Fruit fly (Drosophila melanogaster): ENCODE measurements around the gene CG43448.

CG43448 gene

dm6 chr3R:30210560-30210959 lies 27.0 kb downstream of the CG43448 start, which contains the start of gene CecA1:
Gene CecA1, plus strand, starts transcription at chr3R:30210874.
- no peak for TF ChIP-seq ss (GFP tag; optimal IDR thresholded peaks at IDR 0.05)
- no peak for TF ChIP-seq CG3919 (GFP tag; optimal IDR thresholded peaks at IDR 0.05)
- TF ChIP-seq salr (GFP tag; optimal IDR thresholded peaks at IDR 0.05), result no peak
- TF ChIP-seq svp (GFP tag), result peak; percentile 71

- TF ChIP-seq OdsH (GFP tag; optimal IDR thresholded peaks at IDR 0.05) (no peak), CG11762 (GFP tag; optimal IDR thresholded peaks at IDR 0.05; ENCODE audit: insufficient read depth) (no peak), CG7368 (GFP tag; optimal IDR thresholded peaks at IDR 0.05) (no peak), spab (GFP tag; optimal IDR thresholded peaks at IDR 0.05) (no peak), net (GFP tag; optimal IDR thresholded peaks at IDR 0.05) (no peak), CG11294 (GFP tag; IDR thresholded peaks at IDR 0.05) (no peak), CG6792 (GFP tag; optimal IDR thresholded peaks at IDR 0.05) (no peak), Smox (GFP tag; optimal IDR thresholded peaks at IDR 0.05) (no peak)
Observed at dm6 chr3R:30209648-30210047, 27.9 kb downstream of the CG43448 start, which contains the start of gene Anp. Gene Anp, plus strand, starts transcription at chr3R:30209948.

dm6 chr3R:30208766-30209484 lies 28.6 kb downstream of the CG43448 start, which contains the start of gene RpS7:
Gene RpS7, minus strand, starts transcription at chr3R:30209020.
- TF ChIP-seq CG3919 (GFP tag; optimal IDR thresholded peaks at IDR 0.05) (peak; percentile 80), ss (GFP tag; optimal IDR thresholded peaks at IDR 0.05) (peak; percentile 75 to 80), CG6808 (GFP tag; optimal IDR thresholded peaks at IDR 0.05) (peak; percentile 72), topi (GFP tag; optimal IDR thresholded peaks at IDR 0.05) (peak; percentile 73), CG6854 (GFP tag; optimal IDR thresholded peaks at IDR 0.05) (peak; percentile 94), CG9139 (GFP tag; optimal IDR thresholded peaks at IDR 0.05) (peak; percentile 76), CG31627 (GFP tag; optimal IDR thresholded peaks at IDR 0.05) (peak; percentile 47), Eip78C (GFP tag) (peak; percentile 89), Hr38 (GFP tag; optimal IDR thresholded peaks at IDR 0.05) (no peak), esn (GFP tag; optimal IDR thresholded peaks at IDR 0.05) (peak; percentile 68), CG11762 (GFP tag; optimal IDR thresholded peaks at IDR 0.05; ENCODE audit: insufficient read depth) (peak; percentile 43), acj6 (GFP tag; optimal IDR thresholded peaks at IDR 0.05) (peak; percentile 46), Ets21C (GFP tag; optimal IDR thresholded peaks at IDR 0.05) (peak; percentile 21), Sox14 (GFP tag; optimal IDR thresholded peaks at IDR 0.05) (peak; percentile 30), Ets96B (tag; optimal IDR thresholded peaks at IDR 0.05) (peak; percentile 39), Sox102F (GFP tag; optimal IDR thresholded peaks at IDR 0.05) (peak; percentile 73), Blimp-1 (GFP tag; optimal IDR thresholded peaks at IDR 0.05) (peak; percentile 49), Hr4 (GFP tag; optimal IDR thresholded peaks at IDR 0.05) (peak; percentile 2), CG10669 (GFP tag; optimal IDR thresholded peaks at IDR 0.05) (peak; percentile 63), Met (GFP tag; optimal IDR thresholded peaks at IDR 0.05) (peak; percentile 59), CG11294 (GFP tag; IDR thresholded peaks at IDR 0.05) (no peak), pdm3 (GFP tag; optimal IDR thresholded peaks at IDR 0.05) (peak; percentile 48), fkh (GFP tag; optimal IDR thresholded peaks at IDR 0.05) (peak; percentile 29), Sox15 (GFP tag; optimal IDR thresholded peaks at IDR 0.05) (no peak), OdsH (GFP tag; optimal IDR thresholded peaks at IDR 0.05) (peak; percentile 54), Smox (GFP tag; optimal IDR thresholded peaks at IDR 0.05) (peak; percentile 46), CG32006 (GFP tag; optimal IDR thresholded peaks at IDR 0.05) (no peak), cyc (GFP tag; optimal IDR thresholded peaks at IDR 0.05) (peak; percentile 42), dsx (GFP tag; optimal IDR thresholded peaks at IDR 0.05; ENCODE audit: poor library complexity, severe bottlenecking) (peak; percentile 17), CG34406 (GFP tag; optimal IDR thresholded peaks at IDR 0.05) (peak; percentile 71), CG6792 (GFP tag; optimal IDR thresholded peaks at IDR 0.05) (peak; percentile 35), net (GFP tag; optimal IDR thresholded peaks at IDR 0.05) (peak; percentile 75), CG4318 (GFP tag; optimal IDR thresholded peaks at IDR 0.05) (no peak), achi (GFP tag; optimal IDR thresholded peaks at IDR 0.05) (peak; percentile 80), lz (GFP tag; optimal IDR thresholded peaks at IDR 0.05) (peak; percentile 57), fd85E (GFP tag; optimal IDR thresholded peaks at IDR 0.05) (peak; percentile 57), CG8119 (GFP tag; IDR thresholded peaks at IDR 0.05) (peak; percentile 42; the same call in 2 of the 3 replicates), CG8632 (GFP tag; optimal IDR thresholded peaks at IDR 0.05) (peak; percentile 59), Eip93F (GFP tag; optimal IDR thresholded peaks at IDR 0.05) (no peak), dac (GFP tag; optimal IDR thresholded peaks at IDR 0.05) (no peak), svp (GFP tag) (peak; percentile 84), CG3032 (tag; optimal IDR thresholded peaks at IDR 0.05) (peak; percentile 47)
